Worm (Caenorhabditis elegans) whole organism, L4/young adult: ENCODE measurements around the gene BE10.3.

Experiments
- dao-5 ChIP-seq: sonication (generic microtip); optimal IDR thresholded peaks from 2 replicates; lab custom pipeline; 2016; ENCODE audit warnings: missing genotype, missing genetic modification characterization, moderate library complexity, missing compliant biosample characterization
- him-1 ChIP-seq: sonication (generic microtip); optimal IDR thresholded peaks from 2 replicates; lab custom pipeline; 2016; ENCODE audit warnings: missing genotype, missing genetic modification reagents, missing genetic modification characterization, missing compliant biosample characterization

ce11 chrIII:12788239-12788638 lies 19.6 kb upstream of the BE10.3 start:
- TF ChIP-seq dao-5 (tag; lab: Kevin White, UChicago), result no peak
- TF ChIP-seq him-1 (tag; lab: Kevin White, UChicago), result no peak
